Worm (Caenorhabditis elegans) whole organism, late embryonic: ENCODE measurements around the gene F13A7.7.

ENCODE experiments used
- K09A11.1 ChIP-seq: sonication (generic microtip); optimal IDR thresholded peaks from 2 replicates; lab custom pipeline; 2017; ENCODE audit warnings: antibody characterized with exemption, mild to moderate bottlenecking, missing genetic modification characterization, missing compliant biosample characterization; ENCODE audit not compliant: insufficient read depth
- ceh-18 ChIP-seq: sonication (generic microtip); optimal IDR thresholded peaks from 2 replicates; lab custom pipeline; 2016; ENCODE audit warnings: missing genetic modification characterization, missing compliant biosample characterization
- ceh-6 ChIP-seq: fragments of 200-800 bp; sonication (Bioruptor generic); optimal IDR thresholded peaks from 2 replicates; lab custom pipeline; 2018; ENCODE audit warnings: mild to moderate bottlenecking, missing genetic modification characterization, missing compliant biosample characterization
- hlh-30 ChIP-seq: sonication (generic microtip); optimal IDR thresholded peaks from 2 replicates; lab custom pipeline; 2017; ENCODE audit warnings: antibody characterized with exemption, missing genetic modification characterization, missing compliant biosample characterization; ENCODE audit not compliant: insufficient read depth
- mec-3 ChIP-seq: sonication (generic microtip); optimal IDR thresholded peaks from 2 replicates; lab custom pipeline; 2016; ENCODE audit warnings: borderline replicate concordance, missing genetic modification characterization, missing compliant biosample characterization
- nfya-1 ChIP-seq: sonication (generic microtip); optimal IDR thresholded peaks from 2 replicates; lab custom pipeline; 2017; ENCODE audit warnings: missing genetic modification characterization, mild to moderate bottlenecking, missing compliant biosample characterization, antibody characterized with exemption, moderate library complexity
- odd-2 ChIP-seq: sonication (generic microtip); optimal IDR thresholded peaks from 2 replicates; lab custom pipeline; 2017; ENCODE audit warnings: antibody characterized with exemption, mild to moderate bottlenecking, missing genetic modification characterization, missing compliant biosample characterization
- pha-4 ChIP-seq: fragments of 150-350 bp; optimal IDR thresholded peaks from 2 replicates; lab custom pipeline; 2018; ENCODE audit warnings: missing biosample characterization, missing genetic modification reagents, missing genetic modification characterization
- ref-2 ChIP-seq: sonication (generic microtip); optimal IDR thresholded peaks from 2 replicates; lab custom pipeline; 2016; ENCODE audit warnings: missing genetic modification characterization, missing compliant biosample characterization

ce11 chrV:16354675-16355074 is 29.0 kb downstream of the F13A7.7 start:
- TF ChIP-seq nfya-1 (tag; lab: Kevin White, UChicago) (no peak), odd-2 (no peak), ref-2 (tag; lab: Kevin White, UChicago) (no peak), pha-4 (no peak), ceh-6 (GFP tag; lab: Kevin White, UChicago) (no peak), ceh-18 (tag; lab: Kevin White, UChicago) (no peak), K09A11.1 (tag; lab: Kevin White, UChicago) (no peak), hlh-30 (no peak), mec-3 (tag; lab: Kevin White, UChicago) (no peak)
